Fruit fly (Drosophila melanogaster) whole organism, pupa: Measurements from ENCODE around the gene stac.

Experiments used
- CG10348 ChIP-seq: fragments of 200-800 bp; sonication (Bioruptor generic); IDR thresholded peaks from 2 replicates; pipeline ENCODE4 v1.3.6; 2022; ENCODE audit warnings: missing biosample characterization, missing genetic modification characterization
- CG12605 ChIP-seq: fragments of 200-800 bp; sonication (Bioruptor generic); IDR thresholded peaks from 2 replicates; pipeline ENCODE4 v1.3.6; 2022; ENCODE audit warnings: missing biosample characterization, missing genetic modification characterization
- CG13204 ChIP-seq: fragments of 200-800 bp; sonication (Bioruptor generic); optimal IDR thresholded peaks from 2 replicates; lab custom pipeline; 2018; ENCODE audit warnings: missing biosample characterization, mild to moderate bottlenecking, missing genetic modification characterization, moderate library complexity
- CG14655 ChIP-seq: fragments of 200-800 bp; sonication (Bioruptor generic); optimal IDR thresholded peaks from 3 replicates; lab custom pipeline; 2017; ENCODE audit warnings: mild to moderate bottlenecking, missing biosample characterization, missing genetic modification reagents, missing genetic modification characterization
- CG15710 ChIP-seq: fragments of 200-800 bp; sonication (Bioruptor generic); optimal IDR thresholded peaks from 2 replicates; lab custom pipeline; 2018; ENCODE audit warnings: missing biosample characterization, mild to moderate bottlenecking, missing genetic modification characterization, moderate library complexity
- CG32121 ChIP-seq: fragments of 200-800 bp; sonication (Bioruptor generic); IDR thresholded peaks from 2 replicates; pipeline ENCODE4 v1.3.6; 2022; ENCODE audit warnings: missing biosample characterization, missing genetic modification characterization
- CG34367 ChIP-seq: fragments of 200-800 bp; sonication (Bioruptor generic); optimal IDR thresholded peaks from 2 replicates; lab custom pipeline; 2018; ENCODE audit warnings: missing biosample characterization, mild to moderate bottlenecking, missing genetic modification characterization
- CG4496 ChIP-seq: fragments of 200-800 bp; sonication (Bioruptor generic); IDR thresholded peaks from 3 replicates; pipeline ENCODE4 v1.3.6; 2022; ENCODE audit warnings: missing biosample characterization, missing genetic modification characterization
- CG8159 ChIP-seq: fragments of 200-800 bp; sonication (Bioruptor generic); optimal IDR thresholded peaks from 3 replicates; lab custom pipeline; 2018; ENCODE audit warnings: missing biosample characterization, mild to moderate bottlenecking, missing genetic modification characterization, moderate library complexity
- CG8301 ChIP-seq: fragments of 200-800 bp; sonication (Bioruptor generic); optimal IDR thresholded peaks from 2 replicates; lab custom pipeline; 2018; ENCODE audit warnings: missing biosample characterization, mild to moderate bottlenecking, missing genetic modification characterization
- CG9948 ChIP-seq: fragments of 200-800 bp; sonication (Bioruptor generic); optimal IDR thresholded peaks from 2 replicates; lab custom pipeline; 2018; ENCODE audit warnings: missing biosample characterization, mild to moderate bottlenecking, missing genetic modification characterization, moderate library complexity
- D1 ChIP-seq: fragments of 200-800 bp; sonication (Bioruptor generic); optimal IDR thresholded peaks from 2 replicates; lab custom pipeline; 2018; ENCODE audit warnings: missing biosample characterization, mild to moderate bottlenecking, missing genetic modification characterization, moderate library complexity
- EcR ChIP-seq: fragments of 200-800 bp; sonication (Bioruptor generic); optimal IDR thresholded peaks from 3 replicates; lab custom pipeline; 2019; ENCODE audit warnings: missing biosample characterization, missing genetic modification characterization, mild to moderate bottlenecking, moderate library complexity, missing genetic modification reagents
- Ets98B ChIP-seq: fragments of 200-800 bp; sonication (Bioruptor generic); IDR thresholded peaks from 2 replicates; pipeline ENCODE4 v1.3.6; 2022; ENCODE audit warnings: missing biosample characterization, missing genetic modification characterization
- Pif1A ChIP-seq: fragments of 200-800 bp; sonication (Bioruptor generic); optimal IDR thresholded peaks from 3 replicates; lab custom pipeline; 2016; ENCODE audit warnings: missing biosample characterization, missing genetic modification characterization
- Pif1B ChIP-seq: fragments of 200-800 bp; sonication (Bioruptor generic); optimal IDR thresholded peaks from 3 replicates; lab custom pipeline; 2016; ENCODE audit warnings: missing biosample characterization, missing genetic modification characterization
- Snoo ChIP-seq: fragments of 200-800 bp; sonication (Bioruptor generic); optimal IDR thresholded peaks from 3 replicates; lab custom pipeline; 2017; ENCODE audit warnings: missing biosample characterization, mild to moderate bottlenecking, missing genetic modification characterization, inconsistent platforms
- fd96Ca ChIP-seq: fragments of 200-800 bp; sonication (Bioruptor generic); IDR thresholded peaks from 3 replicates; pipeline ENCODE4 v1.3.6; 2022; ENCODE audit warnings: missing biosample characterization, missing genetic modification characterization
- gl ChIP-seq: fragments of 200-800 bp; sonication (Bioruptor generic); optimal IDR thresholded peaks from 2 replicates; lab custom pipeline; 2018; ENCODE audit warnings: missing biosample characterization, mild to moderate bottlenecking, missing genetic modification characterization
- rn ChIP-seq: fragments of 200-800 bp; sonication (Bioruptor generic); IDR thresholded peaks from 2 replicates; pipeline ENCODE4 v1.3.6; 2022; ENCODE audit warnings: missing biosample characterization, missing genetic modification characterization

The stac gene

DNA sequence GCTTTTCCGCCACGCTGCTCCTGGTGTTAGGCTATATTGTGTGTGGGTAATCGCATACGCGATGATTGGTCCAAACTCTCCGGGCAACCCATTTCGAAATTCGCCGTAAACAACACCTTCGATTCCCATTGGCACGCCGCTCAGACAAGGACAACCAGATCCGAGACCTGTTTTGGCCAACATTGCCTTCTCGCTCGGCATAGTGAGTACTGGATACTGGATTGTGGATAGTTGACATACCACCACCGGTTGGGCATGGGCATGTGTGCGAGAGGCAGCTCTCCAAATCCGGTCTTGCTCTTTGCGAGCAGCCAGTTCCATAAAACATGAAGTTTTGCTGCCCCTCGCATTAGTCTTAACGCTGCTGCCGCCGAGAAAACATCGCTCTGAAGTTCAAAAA is 38.6 kb downstream of the stac start, which contains the start of gene fd96Cb:
fd96Cb (plus strand) TSS at position 374 of the 400 bp plus-strand sequence.
- no peak for TF ChIP-seq CG12605 (GFP tag; lab: Robert Waterston, UW)
- TF ChIP-seq gl (tag; lab: Kevin White, UChicago): no peak
- TF ChIP-seq CG34367: no peak
- TF ChIP-seq, all 21 proteins: peak for 0

DNA sequence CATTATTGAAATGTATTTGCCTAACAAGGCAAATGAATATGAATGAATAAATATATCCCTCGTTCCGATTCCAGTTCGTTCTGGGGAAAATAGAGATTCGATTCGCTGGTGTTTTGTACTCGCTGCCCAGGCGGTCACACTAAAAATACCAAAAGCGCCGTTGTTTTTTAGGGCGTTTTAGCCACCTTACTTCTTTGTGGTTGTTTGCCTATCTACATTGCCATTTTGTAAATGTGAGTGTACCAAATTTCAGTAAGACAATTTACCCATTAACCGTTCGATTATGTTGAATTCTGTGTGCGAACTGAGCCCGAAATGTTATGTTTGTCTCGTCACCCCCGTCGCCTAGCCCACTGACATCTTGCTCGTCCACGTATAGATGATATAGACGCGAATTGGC is 41.4 kb downstream of the stac start, which contains the start of the genes CG33095 and CG33096:
CG33095 (plus strand) TSS at position 187 of the 400 bp plus-strand sequence.
CG33096 (plus strand) TSS at position 187 of the 400 bp plus-strand sequence.
- TF ChIP-seq CG8159 (tag; lab: Kevin White, UChicago) (no peak), EcR (peak; percentile 1)

DNA sequence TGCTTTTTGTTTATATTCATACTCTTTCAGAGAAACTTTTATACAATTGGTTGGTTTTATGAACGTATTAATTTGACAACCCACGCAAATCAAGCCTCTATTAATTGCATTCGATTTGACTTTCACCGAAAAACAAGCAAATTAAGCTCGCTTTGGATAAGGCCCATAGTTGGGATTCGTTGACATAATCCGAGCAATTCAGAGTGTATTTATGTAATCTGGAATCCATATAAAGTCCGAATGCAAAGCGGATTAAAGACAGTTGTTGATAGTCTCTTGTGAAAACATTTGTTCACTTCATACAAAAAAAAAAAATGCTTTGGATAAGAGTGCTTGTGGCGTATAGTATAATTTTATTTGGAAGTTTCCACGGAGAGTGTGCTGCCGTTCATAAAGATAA is 46.2 kb downstream of the stac start, which contains the start of gene CG45095:
CG45095 (plus strand) TSS at position 301 of the 400 bp plus-strand sequence.
- TF ChIP-seq CG32121 (GFP tag; lab: Robert Waterston, UW) (no peak), CG15710 (no peak), CG8301 (tag; lab: Kevin White, UChicago) (no peak), Pif1B (no peak), CG8159 (tag; lab: Kevin White, UChicago) (no peak), Pif1A (GFP tag; lab: Kevin White, UChicago) (no peak), fd96Ca (GFP tag; lab: Robert Waterston, UW) (no peak), CG4496 (GFP tag; lab: Robert Waterston, UW) (no peak), Ets98B (no peak), gl (tag; lab: Kevin White, UChicago) (no peak), CG9948 (tag; lab: Kevin White, UChicago) (no peak), CG14655 (GFP tag; lab: Kevin White, UChicago) (no peak), CG34367 (no peak), rn (GFP tag; lab: Robert Waterston, UW) (no peak)

DNA sequence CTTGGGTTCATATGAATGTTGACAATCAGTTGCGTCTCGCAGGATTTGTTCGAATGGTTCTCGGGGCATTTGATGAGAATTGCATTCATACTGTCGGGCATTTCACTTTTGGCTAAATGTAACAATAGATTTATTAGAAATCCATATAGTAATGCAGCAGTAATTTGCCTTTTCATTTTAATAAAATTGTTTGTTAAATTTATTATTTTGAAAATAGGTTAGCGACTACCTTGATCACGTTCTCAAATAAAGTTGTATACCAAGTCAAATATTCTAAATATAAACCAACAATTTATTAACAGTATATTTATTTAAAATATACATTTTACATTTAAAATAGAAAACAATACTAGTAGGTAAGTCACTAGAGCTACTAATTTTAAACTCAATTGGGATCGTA is 52.8 kb downstream of the stac start, which contains the start of gene CG34027:
CG34027 (minus strand) TSS at position 101 of the 400 bp plus-strand sequence.
- TF ChIP-seq CG13204 (GFP tag; lab: Kevin White, UChicago): no peak
- no peak for TF ChIP-seq Snoo (tag; lab: Kevin White, UChicago)
- TF ChIP-seq CG8159 (tag; lab: Kevin White, UChicago): no peak
- TF ChIP-seq Pif1B: no peak
- no peak for TF ChIP-seq CG10348
- TF ChIP-seq gl (tag; lab: Kevin White, UChicago): no peak
- TF ChIP-seq CG9948 (tag; lab: Kevin White, UChicago): no peak
- no peak for TF ChIP-seq CG15710
- TF ChIP-seq fd96Ca (GFP tag; lab: Robert Waterston, UW): no peak
- TF ChIP-seq CG14655 (GFP tag; lab: Kevin White, UChicago): no peak

DNA sequence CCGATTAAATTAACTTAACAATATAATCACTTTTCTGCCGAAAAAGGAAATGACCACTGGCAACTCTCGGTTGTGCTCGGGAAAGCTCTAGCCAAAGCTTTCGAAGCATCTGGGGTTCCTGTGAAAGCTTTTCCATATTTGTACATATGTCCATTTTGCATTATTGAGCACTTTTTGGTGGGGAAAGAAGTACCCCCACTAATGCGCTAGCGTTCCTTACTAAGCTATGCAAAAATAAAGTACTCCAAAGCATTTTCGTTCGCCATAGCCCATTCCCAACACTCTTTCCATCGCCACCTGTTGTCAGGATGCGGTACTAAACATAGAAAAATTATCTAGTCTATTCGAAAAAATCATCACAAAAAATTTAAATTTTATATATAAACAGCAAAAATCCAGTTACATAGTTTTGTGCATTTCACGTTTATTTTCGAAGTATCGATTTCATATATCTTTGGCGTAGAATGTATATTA is 56.4 kb downstream of the stac start, which contains the start of gene Nepl16:
Nepl16 (minus strand) TSS at position 51 of the 474 bp plus-strand sequence.
- no peak for TF ChIP-seq Pif1B
- TF ChIP-seq CG9948 (tag; lab: Kevin White, UChicago): no peak
- TF ChIP-seq Ets98B: no peak
- no peak for TF ChIP-seq D1 (tag; lab: Kevin White, UChicago)
- TF ChIP-seq CG15710: no peak
- TF ChIP-seq Pif1A (GFP tag; lab: Kevin White, UChicago): no peak
- no peak for TF ChIP-seq Snoo (tag; lab: Kevin White, UChicago)
- no peak for TF ChIP-seq CG14655 (GFP tag; lab: Kevin White, UChicago)
- TF ChIP-seq CG10348: no peak
- no peak for TF ChIP-seq CG32121 (GFP tag; lab: Robert Waterston, UW)
- TF ChIP-seq CG12605 (GFP tag; lab: Robert Waterston, UW): no peak
- TF ChIP-seq CG8301 (tag; lab: Kevin White, UChicago): no peak
- TF ChIP-seq CG8159 (tag; lab: Kevin White, UChicago): no peak
- no peak for TF ChIP-seq fd96Ca (GFP tag; lab: Robert Waterston, UW)
